Worm (Caenorhabditis elegans) whole organism, L1 larva: ENCODE results near the gene D1086.9.

Experiments used
- C04F5.9 ChIP-seq: sonication (generic microtip); optimal IDR thresholded peaks from 2 replicates; lab custom pipeline; 2016; ENCODE audit warnings: missing genetic modification characterization, missing compliant biosample characterization
- C34B4.2 ChIP-seq: sonication (generic microtip); optimal IDR thresholded peaks from 2 replicates; lab custom pipeline; 2017; ENCODE audit warnings: mild to moderate bottlenecking, missing genetic modification characterization, missing compliant biosample characterization
- aha-1 ChIP-seq: fragments of 150-350 bp; optimal IDR thresholded peaks from 2 replicates; lab custom pipeline; 2014; ENCODE audit warnings: missing biosample characterization, missing genetic modification characterization
- alr-1 ChIP-seq: fragments of 200-800 bp; sonication (Bioruptor generic); optimal IDR thresholded peaks from 2 replicates; lab custom pipeline; 2018; ENCODE audit warnings: borderline replicate concordance, mild to moderate bottlenecking, missing genetic modification characterization, missing compliant biosample characterization
- aly-2 ChIP-seq: fragments of 150-350 bp; optimal IDR thresholded peaks from 2 replicates; lab custom pipeline; 2014; ENCODE audit warnings: missing biosample characterization, missing genetic modification characterization
- ama-1 ChIP-seq: fragments of 150-350 bp; optimal IDR thresholded peaks from 2 replicates; lab custom pipeline; 2014
- blmp-1 ChIP-seq: fragments of 150-350 bp; optimal IDR thresholded peaks from 2 replicates; lab custom pipeline; 2014; ENCODE audit warnings: missing biosample characterization, missing genetic modification characterization
- ceh-8 ChIP-seq: fragments of 200-800 bp; sonication (Bioruptor generic); optimal IDR thresholded peaks from 2 replicates; lab custom pipeline; 2018; ENCODE audit warnings: mild to moderate bottlenecking, missing genetic modification characterization, moderate library complexity, missing compliant biosample characterization
- ceh-88 ChIP-seq: fragments of 200-800 bp; sonication (Bioruptor generic); IDR thresholded peaks from 2 replicates; pipeline ENCODE4 v1.3.6; 2022; ENCODE audit warnings: missing genetic modification characterization, missing compliant biosample characterization
- dsc-1 ChIP-seq: sonication (generic microtip); optimal IDR thresholded peaks from 2 replicates; lab custom pipeline; 2016; ENCODE audit warnings: mild to moderate bottlenecking, missing genetic modification characterization, missing compliant biosample characterization
- efl-1 ChIP-seq, 4 experiments: fragments of 150-350 bp; optimal IDR thresholded peaks in 3 of 4; peaks in 1 of 4; 1 replicate in 1 of 4; 2 replicates in 3 of 4; lab custom pipeline; 2014; ENCODE audit warnings: missing biosample characterization in 2 of 4, missing genetic modification characterization in 2 of 4, missing genetic modification reagents in 2 of 4
- ets-5 ChIP-seq: fragments of 200-800 bp; sonication (Bioruptor generic); IDR thresholded peaks from 2 replicates; pipeline ENCODE4 v1.3.6; 2022; ENCODE audit warnings: missing genetic modification characterization, missing compliant biosample characterization
- fkh-4 ChIP-seq: sonication (generic microtip); optimal IDR thresholded peaks from 2 replicates; lab custom pipeline; 2016; ENCODE audit warnings: missing compliant biosample characterization, missing genetic modification characterization, borderline replicate concordance
- hlh-4 ChIP-seq: sonication (generic microtip); optimal IDR thresholded peaks from 2 replicates; lab custom pipeline; 2016; ENCODE audit warnings: mild to moderate bottlenecking, missing genetic modification characterization, missing compliant biosample characterization
- irx-1 ChIP-seq: sonication (generic microtip); optimal IDR thresholded peaks from 2 replicates; lab custom pipeline; 2016; ENCODE audit warnings: missing genetic modification characterization, missing compliant biosample characterization
- jun-1 ChIP-seq: fragments of 150-350 bp; optimal IDR thresholded peaks from 2 replicates; lab custom pipeline; 2014; ENCODE audit warnings: missing biosample characterization, missing genetic modification reagents, missing genetic modification characterization
- lin-14 ChIP-seq: fragments of 200-800 bp; sonication (Bioruptor generic); optimal IDR thresholded peaks from 2 replicates; lab custom pipeline; 2018; ENCODE audit warnings: mild to moderate bottlenecking, missing genetic modification characterization, moderate library complexity, missing compliant biosample characterization
- lin-35 ChIP-seq, 2 experiments: fragments of 150-350 bp; optimal IDR thresholded peaks; 2 replicates each; lab custom pipeline; 2014; ENCODE audit warnings: missing biosample characterization in 2 of 2, missing genetic modification characterization in 2 of 2, missing genetic modification reagents in 2 of 2
- lin-39 ChIP-seq: fragments of 150-350 bp; optimal IDR thresholded peaks from 2 replicates; lab custom pipeline; 2014; ENCODE audit warnings: missing biosample characterization, missing genetic modification reagents, missing genetic modification characterization
- lir-3 ChIP-seq: sonication (generic microtip); optimal IDR thresholded peaks from 2 replicates; lab custom pipeline; 2016; ENCODE audit warnings: mild to moderate bottlenecking, missing genetic modification characterization, moderate library complexity, missing compliant biosample characterization; ENCODE audit not compliant: poor library complexity
- lsy-2 ChIP-seq, 2 experiments: fragments of 150-350 bp; optimal IDR thresholded peaks; 2 replicates each; lab custom pipeline; 2014; ENCODE audit warnings: missing biosample characterization in 2 of 2, missing genetic modification characterization in 2 of 2
- mab-9 ChIP-seq: fragments of 200-800 bp; sonication (Bioruptor generic); IDR thresholded peaks from 2 replicates; pipeline ENCODE4 v1.3.6; 2022; ENCODE audit warnings: missing genetic modification reagents, missing genetic modification characterization, missing compliant biosample characterization
- mdl-1 ChIP-seq, 2 experiments: fragments of 150-350 bp; optimal IDR thresholded peaks; 2 replicates each; lab custom pipeline; 2014 to 2017; ENCODE audit warnings: missing biosample characterization in 2 of 2, missing genetic modification characterization in 2 of 2, inconsistent platforms in 1 of 2
- nhr-12 ChIP-seq: sonication (generic microtip); optimal IDR thresholded peaks from 2 replicates; lab custom pipeline; 2017; ENCODE audit warnings: missing biosample characterization, missing genetic modification characterization
- nhr-237 ChIP-seq: fragments of 150-350 bp; optimal IDR thresholded peaks from 2 replicates; lab custom pipeline; 2014; ENCODE audit warnings: missing biosample characterization, missing genetic modification characterization
- nhr-28 ChIP-seq: fragments of 150-350 bp; optimal IDR thresholded peaks from 2 replicates; lab custom pipeline; 2014; ENCODE audit warnings: missing biosample characterization, missing genetic modification characterization
- nhr-47 ChIP-seq: sonication (generic microtip); optimal IDR thresholded peaks from 2 replicates; lab custom pipeline; 2016; ENCODE audit warnings: mild to moderate bottlenecking, missing genetic modification characterization, moderate library complexity, missing compliant biosample characterization
- nhr-71 ChIP-seq: sonication (generic microtip); optimal IDR thresholded peaks from 2 replicates; lab custom pipeline; 2016; ENCODE audit warnings: mild to moderate bottlenecking, missing genetic modification characterization, moderate library complexity, missing compliant biosample characterization
- nhr-85 ChIP-seq: sonication (generic microtip); peaks from one replicate; lab custom pipeline; 2016; ENCODE audit warnings: missing genetic modification characterization, inconsistent platforms, missing compliant biosample characterization
- nhr-90 ChIP-seq: sonication (generic microtip); optimal IDR thresholded peaks from 2 replicates; lab custom pipeline; 2016; ENCODE audit warnings: mild to moderate bottlenecking, missing genetic modification characterization, missing compliant biosample characterization; ENCODE audit not compliant: poor library complexity
- pag-3 ChIP-seq: sonication (generic microtip); optimal IDR thresholded peaks from 2 replicates; lab custom pipeline; 2017; ENCODE audit warnings: missing genetic modification characterization, mild to moderate bottlenecking, missing compliant biosample characterization, antibody characterized with exemption, borderline replicate concordance; ENCODE audit not compliant: insufficient read depth
- pqm-1 ChIP-seq: sonication (generic microtip); optimal IDR thresholded peaks from 3 replicates; lab custom pipeline; 2017; ENCODE audit warnings: missing biosample characterization, missing genetic modification characterization
- rnt-1 ChIP-seq: sonication (generic microtip); optimal IDR thresholded peaks from 2 replicates; lab custom pipeline; 2016; ENCODE audit warnings: mild to moderate bottlenecking, missing genetic modification characterization, moderate library complexity, missing compliant biosample characterization
- skn-1 ChIP-seq: fragments of 150-350 bp; optimal IDR thresholded peaks from 2 replicates; lab custom pipeline; 2014; ENCODE audit warnings: missing biosample characterization, missing genetic modification characterization
- snu-23 ChIP-seq: sonication (generic microtip); optimal IDR thresholded peaks from 2 replicates; lab custom pipeline; 2016; ENCODE audit warnings: missing genetic modification characterization, missing compliant biosample characterization
- sptf-1 ChIP-seq: fragments of 150-350 bp; optimal IDR thresholded peaks from 2 replicates; lab custom pipeline; 2014; ENCODE audit warnings: missing biosample characterization, missing genetic modification characterization
- tbx-2 ChIP-seq: sonication (generic microtip); optimal IDR thresholded peaks from 2 replicates; lab custom pipeline; 2016; ENCODE audit warnings: missing genetic modification characterization, missing compliant biosample characterization
- tlp-1 ChIP-seq: fragments of 150-350 bp; optimal IDR thresholded peaks from 2 replicates; lab custom pipeline; 2014; ENCODE audit warnings: missing biosample characterization, missing genetic modification characterization
- unc-30 ChIP-seq: sonication (generic microtip); optimal IDR thresholded peaks from 2 replicates; lab custom pipeline; 2017; ENCODE audit warnings: missing biosample characterization, missing genetic modification characterization
- unc-62 ChIP-seq: fragments of 150-350 bp; optimal IDR thresholded peaks from 2 replicates; lab custom pipeline; 2014; ENCODE audit warnings: missing biosample characterization, missing genetic modification reagents, missing genetic modification characterization
- unc-98 ChIP-seq: fragments of 200-800 bp; sonication (Bioruptor generic); IDR thresholded peaks from 2 replicates; pipeline ENCODE4 v1.3.6; 2022; ENCODE audit warnings: missing genetic modification characterization, missing compliant biosample characterization
- xbp-1 ChIP-seq: sonication (generic microtip); optimal IDR thresholded peaks from 2 replicates; lab custom pipeline; 2016; ENCODE audit warnings: missing genetic modification characterization, missing compliant biosample characterization

D1086.9 gene

ce11 chrV:14092403-14092802 lies 11.7 kb upstream of the D1086.9 start, which contains the start of gene D1086.3 (continued):
- TF ChIP-seq snu-23 (GFP tag; lab: Kevin White, UChicago) (peak; percentile 48), aha-1 (no peak), nhr-71 (tag; lab: Kevin White, UChicago) (peak; percentile 82), efl-1 (optimal IDR thresholded peaks at IDR 0.05; lab: Kevin White, UChicago) (peak; percentile 17 to 47), efl-1 (GFP tag; optimal IDR thresholded peaks at IDR 0.05 in 1 of 2; lab: Kevin White, UChicago) (peak in 1 of 2 experiments; percentile 92), mab-9 (no peak), C34B4.2 (tag; lab: Kevin White, UChicago) (no peak), unc-98 (GFP tag; lab: Robert Waterston, UW) (no peak), ama-1 (lab: Kevin White, UChicago) (peak; percentile 70), sptf-1 (tag; lab: Kevin White, UChicago) (no peak), lin-39 (tag; lab: Kevin White, UChicago) (peak; percentile 75), nhr-47 (peak; percentile 72), nhr-12 (tag; lab: Kevin White, UChicago) (no peak), jun-1 (tag; lab: Kevin White, UChicago) (no peak), tlp-1 (no peak), pqm-1 (tag; lab: Kevin White, UChicago) (no peak), nhr-28 (tag; lab: Kevin White, UChicago) (no peak), nhr-237 (tag; lab: Kevin White, UChicago) (no peak), nhr-85 (tag; lab: Kevin White, UChicago) (peak; percentile 87), lin-35 (GFP tag; optimal IDR thresholded peaks at IDR 0.05; lab: Kevin White, UChicago) (no peak), xbp-1 (tag; lab: Kevin White, UChicago) (peak; percentile 27), unc-62 (GFP tag; lab: Kevin White, UChicago) (no peak), tbx-2 (tag; lab: Kevin White, UChicago) (peak; percentile 31), pag-3 (no peak), C04F5.9 (tag; lab: Kevin White, UChicago) (no peak), ceh-88 (GFP tag; lab: Robert Waterston, UW) (no peak), alr-1 (tag; lab: Kevin White, UChicago) (no peak), fkh-4 (no peak), ets-5 (GFP tag; lab: Robert Waterston, UW) (no peak), skn-1 (tag; lab: Kevin White, UChicago) (no peak), irx-1 (tag; lab: Kevin White, UChicago) (no peak), lir-3 (no peak)

DNA sequence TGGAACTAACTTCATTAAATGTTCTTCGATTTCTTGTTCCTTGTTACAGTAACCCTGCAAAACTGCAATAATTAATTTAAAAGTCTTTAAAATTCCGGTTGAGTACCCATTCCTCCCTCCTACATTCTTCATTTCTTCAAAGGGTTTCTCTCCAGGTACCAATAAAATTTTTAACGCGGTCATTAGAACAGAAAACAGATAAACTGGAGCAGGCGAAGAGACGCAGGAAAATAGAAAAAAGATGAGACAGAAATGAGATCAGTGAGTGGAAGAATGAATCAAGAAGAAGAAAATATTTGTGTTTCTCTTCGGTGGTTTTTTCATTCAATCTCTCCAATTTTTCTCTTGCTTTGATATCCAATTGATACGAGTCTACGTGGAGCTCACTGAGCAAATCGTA lies 10.3 kb upstream of the D1086.9 start, which contains the start of gene D1086.8:
Gene D1086.8, plus strand, starts transcription at position 301 of the 400 bp plus-strand sequence.
- TF ChIP-seq irx-1 (tag; lab: Kevin White, UChicago), result no peak
- no peak for TF ChIP-seq mdl-1 (tag; optimal IDR thresholded peaks at IDR 0.05; lab: Kevin White, UChicago)
- TF ChIP-seq lin-35 (GFP tag; optimal IDR thresholded peaks at IDR 0.05; lab: Kevin White, UChicago), result no peak
- TF ChIP-seq pqm-1 (tag; lab: Kevin White, UChicago), result no peak
- peak; percentile 33 for TF ChIP-seq rnt-1
- TF ChIP-seq lsy-2 (tag; optimal IDR thresholded peaks at IDR 0.05; lab: Kevin White, UChicago), result peak in 1 of 2 experiments; percentile 38
- TF ChIP-seq nhr-90, result no peak
- TF ChIP-seq unc-30 (tag; lab: Kevin White, UChicago), result no peak
- peak; percentile 2 for TF ChIP-seq dsc-1
- peak; percentile 11 for TF ChIP-seq blmp-1 (tag; lab: Kevin White, UChicago)
- TF ChIP-seq aly-2 (tag; lab: Kevin White, UChicago), result no peak
- no peak for TF ChIP-seq xbp-1 (tag; lab: Kevin White, UChicago)
- TF ChIP-seq lin-14 (GFP tag; lab: Kevin White, UChicago), result peak; percentile 57
- no peak for TF ChIP-seq ceh-8 (GFP tag; lab: Kevin White, UChicago)
- TF ChIP-seq tlp-1, result no peak
- no peak for TF ChIP-seq hlh-4 (tag; lab: Kevin White, UChicago)
